Worm (Caenorhabditis elegans) whole organism, L1 larva: ENCODE results near the gene latd-1.

ENCODE experiments used
- F16B12.6 ChIP-seq: fragments of 150-350 bp; optimal IDR thresholded peaks from 2 replicates; lab custom pipeline; 2014; ENCODE audit warnings: missing biosample characterization, missing genetic modification characterization
- aha-1 ChIP-seq: fragments of 150-350 bp; optimal IDR thresholded peaks from 2 replicates; lab custom pipeline; 2014; ENCODE audit warnings: missing biosample characterization, missing genetic modification characterization
- aly-2 ChIP-seq: fragments of 150-350 bp; optimal IDR thresholded peaks from 2 replicates; lab custom pipeline; 2014; ENCODE audit warnings: missing biosample characterization, missing genetic modification characterization
- blmp-1 ChIP-seq: fragments of 150-350 bp; optimal IDR thresholded peaks from 2 replicates; lab custom pipeline; 2014; ENCODE audit warnings: missing biosample characterization, missing genetic modification characterization
- ceh-82 ChIP-seq, 3 experiments: fragments of 150-350 bp in 1 of 3; sonication (generic microtip) in 2 of 3; optimal IDR thresholded peaks; 2 replicates each; lab custom pipeline; 2014 to 2017; ENCODE audit warnings: missing biosample characterization in 3 of 3, missing genetic modification characterization in 3 of 3
- ceh-88 ChIP-seq: fragments of 200-800 bp; sonication (Bioruptor generic); IDR thresholded peaks from 2 replicates; pipeline ENCODE4 v1.3.6; 2022; ENCODE audit warnings: missing genetic modification characterization, missing compliant biosample characterization
- ces-1 ChIP-seq: fragments of 150-350 bp; optimal IDR thresholded peaks from 2 replicates; lab custom pipeline; 2014; ENCODE audit warnings: missing biosample characterization, missing genetic modification reagents, missing genetic modification characterization
- dpl-1 ChIP-seq, 3 experiments: fragments of 150-350 bp in 2 of 3; sonication (generic microtip) in 1 of 3; optimal IDR thresholded peaks; 2 replicates each; lab custom pipeline; 2014 to 2017; ENCODE audit warnings: missing biosample characterization in 3 of 3, missing genetic modification characterization in 3 of 3, missing genetic modification reagents in 3 of 3
- dsc-1 ChIP-seq: sonication (generic microtip); optimal IDR thresholded peaks from 2 replicates; lab custom pipeline; 2016; ENCODE audit warnings: mild to moderate bottlenecking, missing genetic modification characterization, missing compliant biosample characterization
- efl-3 ChIP-seq: fragments of 200-800 bp; sonication (Bioruptor generic); optimal IDR thresholded peaks from 2 replicates; lab custom pipeline; 2018; ENCODE audit warnings: mild to moderate bottlenecking, missing genetic modification characterization, missing compliant biosample characterization
- egl-27 ChIP-seq, 2 experiments: fragments of 150-350 bp in 1 of 2; sonication (generic microtip); optimal IDR thresholded peaks; 3 replicates each; lab custom pipeline; 2017 to 2018; ENCODE audit warnings: missing biosample characterization in 2 of 2, missing genetic modification characterization in 2 of 2, missing genetic modification reagents in 2 of 2
- elt-2 ChIP-seq: sonication (generic microtip); optimal IDR thresholded peaks from 2 replicates; lab custom pipeline; 2016; ENCODE audit warnings: missing genetic modification characterization, mild to moderate bottlenecking, inconsistent platforms, missing compliant biosample characterization, missing genetic modification reagents
- elt-3 ChIP-seq, 6 experiments: fragments of 150-350 bp in 1 of 6; sonication (generic microtip); optimal IDR thresholded peaks; 2 replicates each; lab custom pipeline; 2017 to 2018; ENCODE audit warnings: missing biosample characterization in 6 of 6, missing genetic modification characterization in 6 of 6, inconsistent platforms in 1 of 6
- ets-5 ChIP-seq: fragments of 200-800 bp; sonication (Bioruptor generic); IDR thresholded peaks from 2 replicates; pipeline ENCODE4 v1.3.6; 2022; ENCODE audit warnings: missing genetic modification characterization, missing compliant biosample characterization
- fkh-10 ChIP-seq: sonication (generic microtip); optimal IDR thresholded peaks from 2 replicates; lab custom pipeline; 2017; ENCODE audit warnings: missing biosample characterization, missing genetic modification reagents, missing genetic modification characterization
- grh-1 ChIP-seq: fragments of 200-800 bp; sonication (Bioruptor generic); IDR thresholded peaks from 2 replicates; pipeline ENCODE4 v1.3.6; 2022; ENCODE audit warnings: missing genetic modification reagents, missing genetic modification characterization, missing compliant biosample characterization
- hpl-2 ChIP-seq: fragments of 150-350 bp; optimal IDR thresholded peaks from 2 replicates; lab custom pipeline; 2014; ENCODE audit warnings: missing biosample characterization, missing genetic modification reagents, missing genetic modification characterization
- irx-1 ChIP-seq: sonication (generic microtip); optimal IDR thresholded peaks from 2 replicates; lab custom pipeline; 2016; ENCODE audit warnings: missing genetic modification characterization, missing compliant biosample characterization
- jun-1 ChIP-seq: fragments of 150-350 bp; optimal IDR thresholded peaks from 2 replicates; lab custom pipeline; 2014; ENCODE audit warnings: missing biosample characterization, missing genetic modification reagents, missing genetic modification characterization
- lin-14 ChIP-seq: fragments of 200-800 bp; sonication (Bioruptor generic); optimal IDR thresholded peaks from 2 replicates; lab custom pipeline; 2018; ENCODE audit warnings: mild to moderate bottlenecking, missing genetic modification characterization, moderate library complexity, missing compliant biosample characterization
- lin-35 ChIP-seq, 2 experiments: fragments of 150-350 bp; optimal IDR thresholded peaks; 2 replicates each; lab custom pipeline; 2014; ENCODE audit warnings: missing biosample characterization in 2 of 2, missing genetic modification characterization in 2 of 2, missing genetic modification reagents in 2 of 2
- lin-39 ChIP-seq: fragments of 150-350 bp; optimal IDR thresholded peaks from 2 replicates; lab custom pipeline; 2014; ENCODE audit warnings: missing biosample characterization, missing genetic modification reagents, missing genetic modification characterization
- lsy-2 ChIP-seq, 2 experiments: fragments of 150-350 bp; optimal IDR thresholded peaks; 2 replicates each; lab custom pipeline; 2014; ENCODE audit warnings: missing biosample characterization in 2 of 2, missing genetic modification characterization in 2 of 2
- mab-9 ChIP-seq: fragments of 200-800 bp; sonication (Bioruptor generic); IDR thresholded peaks from 2 replicates; pipeline ENCODE4 v1.3.6; 2022; ENCODE audit warnings: missing genetic modification reagents, missing genetic modification characterization, missing compliant biosample characterization
- mdl-1 ChIP-seq, 2 experiments: fragments of 150-350 bp; optimal IDR thresholded peaks; 2 replicates each; lab custom pipeline; 2014 to 2017; ENCODE audit warnings: missing biosample characterization in 2 of 2, missing genetic modification characterization in 2 of 2, inconsistent platforms in 1 of 2
- nhr-11 ChIP-seq: fragments of 150-350 bp; optimal IDR thresholded peaks from 2 replicates; lab custom pipeline; 2014; ENCODE audit warnings: missing biosample characterization, missing genetic modification characterization
- nhr-20 ChIP-seq: sonication (generic microtip); optimal IDR thresholded peaks from 2 replicates; lab custom pipeline; 2016; ENCODE audit warnings: mild to moderate bottlenecking, missing genetic modification characterization, missing compliant biosample characterization
- nhr-237 ChIP-seq: fragments of 150-350 bp; optimal IDR thresholded peaks from 2 replicates; lab custom pipeline; 2014; ENCODE audit warnings: missing biosample characterization, missing genetic modification characterization
- nhr-77 ChIP-seq: fragments of 150-350 bp; optimal IDR thresholded peaks from 2 replicates; lab custom pipeline; 2014; ENCODE audit warnings: missing biosample characterization, missing genetic modification characterization
- nhr-85 ChIP-seq: sonication (generic microtip); peaks from one replicate; lab custom pipeline; 2016; ENCODE audit warnings: missing genetic modification characterization, inconsistent platforms, missing compliant biosample characterization
- pax-3 ChIP-seq: fragments of 200-800 bp; sonication (Bioruptor generic); optimal IDR thresholded peaks from 2 replicates; lab custom pipeline; 2018; ENCODE audit warnings: mild to moderate bottlenecking, missing genetic modification characterization, moderate library complexity, missing compliant biosample characterization
- rnt-1 ChIP-seq: sonication (generic microtip); optimal IDR thresholded peaks from 2 replicates; lab custom pipeline; 2016; ENCODE audit warnings: mild to moderate bottlenecking, missing genetic modification characterization, moderate library complexity, missing compliant biosample characterization
- sox-4 ChIP-seq: sonication (generic microtip); optimal IDR thresholded peaks from 2 replicates; lab custom pipeline; 2016; ENCODE audit warnings: missing genetic modification characterization, missing compliant biosample characterization
- tlp-1 ChIP-seq: fragments of 150-350 bp; optimal IDR thresholded peaks from 2 replicates; lab custom pipeline; 2014; ENCODE audit warnings: missing biosample characterization, missing genetic modification characterization
- unc-62 ChIP-seq: fragments of 150-350 bp; optimal IDR thresholded peaks from 2 replicates; lab custom pipeline; 2014; ENCODE audit warnings: missing biosample characterization, missing genetic modification reagents, missing genetic modification characterization
- unc-98 ChIP-seq: fragments of 200-800 bp; sonication (Bioruptor generic); IDR thresholded peaks from 2 replicates; pipeline ENCODE4 v1.3.6; 2022; ENCODE audit warnings: missing genetic modification characterization, missing compliant biosample characterization
- vab-15 ChIP-seq: sonication (generic microtip); optimal IDR thresholded peaks from 2 replicates; lab custom pipeline; 2017; ENCODE audit warnings: missing genotype, mild to moderate bottlenecking, missing genetic modification characterization, missing compliant biosample characterization
- zag-1 ChIP-seq: fragments of 150-350 bp; optimal IDR thresholded peaks from 2 replicates; lab custom pipeline; 2014; ENCODE audit warnings: missing biosample characterization, missing genetic modification characterization
- zip-4 ChIP-seq: fragments of 200-800 bp; sonication (Bioruptor generic); optimal IDR thresholded peaks from 2 replicates; lab custom pipeline; 2018; ENCODE audit warnings: mild to moderate bottlenecking, missing genetic modification characterization, moderate library complexity, missing compliant biosample characterization
- ztf-11 ChIP-seq, 2 experiments: sonication (generic microtip); optimal IDR thresholded peaks; 2 replicates each; lab custom pipeline; 2016 to 2017; ENCODE audit warnings: missing genetic modification characterization in 2 of 2, missing biosample characterization in 1 of 2, missing compliant biosample characterization in 1 of 2

The latd-1 gene

ce11 chrX:7883994-7884393 lies 13.6 kb downstream of the latd-1 start, which contains the start of gene pcyt-2.2:
Gene pcyt-2.2 (plus strand): TSS chrX:7884294.
- TF ChIP-seq unc-62 (GFP tag; lab: Kevin White, UChicago) (no peak), lin-14 (GFP tag; lab: Kevin White, UChicago) (peak; percentile 24)

- TF ChIP-seq nhr-85 (tag; lab: Kevin White, UChicago) (no peak), nhr-11 (no peak), elt-2 (no peak), unc-98 (no peak)
- TF ChIP-seq, all 84 proteins: peak for 0
Measured at ce11 chrX:7881307-7881706, 16.3 kb downstream of the latd-1 start.

DNA sequence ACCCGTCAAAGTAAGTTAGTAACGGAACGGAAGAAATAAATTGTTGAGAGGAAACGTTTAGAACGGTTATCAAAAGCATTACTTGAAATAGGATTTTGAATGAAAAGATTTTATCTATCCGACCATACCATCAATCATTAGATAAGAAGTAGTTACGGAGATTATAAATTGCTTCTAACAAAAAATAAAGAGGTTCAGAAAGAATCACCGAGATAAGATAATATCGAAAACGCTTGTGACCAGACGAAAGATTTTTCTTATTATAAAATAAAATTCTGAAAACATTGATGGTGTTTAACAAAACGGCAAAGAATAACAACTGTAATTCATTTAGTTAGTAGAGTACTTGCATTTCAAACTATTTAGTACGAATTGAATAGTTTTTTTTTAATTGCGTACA lies 16.7 kb downstream of the latd-1 start, which contains the start of gene C39D10.8:
TSS of gene C39D10.8 (minus strand) at position 101 of the 400 bp plus-strand sequence.
- TF ChIP-seq elt-3 (tag; optimal IDR thresholded peaks at IDR 0.05; lab: Kevin White, UChicago) (peak in 1 of 6 experiments; percentile 2), blmp-1 (peak; percentile 17), hpl-2 (GFP tag; lab: Kevin White, UChicago) (no peak), lin-14 (GFP tag; lab: Kevin White, UChicago) (peak; percentile 21)

ce11 chrX:7875854-7876253 lies 21.7 kb downstream of the latd-1 start, which contains the start of gene cca-1:
Gene cca-1 (minus strand): TSS chrX:7875954.
- TF ChIP-seq ceh-82 (tag; optimal IDR thresholded peaks at IDR 0.05; lab: Kevin White, UChicago) (no peak), vab-15 (tag; lab: Kevin White, UChicago) (no peak), dsc-1 (no peak), F16B12.6 (tag; lab: Kevin White, UChicago) (no peak), mdl-1 (tag; optimal IDR thresholded peaks at IDR 0.05; lab: Kevin White, UChicago) (no peak)

ce11 chrX:7873350-7873749 lies 24.2 kb downstream of the latd-1 start:
- no peak for TF ChIP-seq fkh-10 (GFP tag; lab: Kevin White, UChicago)
- TF ChIP-seq sox-4 (tag; lab: Kevin White, UChicago) = no peak
- no peak for TF ChIP-seq nhr-20 (tag; lab: Kevin White, UChicago)
- no peak for TF ChIP-seq aha-1 (tag; lab: Kevin White, UChicago)
- TF ChIP-seq vab-15 (tag; lab: Kevin White, UChicago) = no peak
- TF ChIP-seq pax-3 (tag; lab: Kevin White, UChicago) = no peak
- no peak for TF ChIP-seq zag-1 (tag; lab: Kevin White, UChicago)
- no peak for TF ChIP-seq irx-1
- no peak for TF ChIP-seq nhr-11
- TF ChIP-seq jun-1 (tag; lab: Kevin White, UChicago) = no peak
- no peak for TF ChIP-seq zip-4 (GFP tag; lab: Kevin White, UChicago)
- no peak for TF ChIP-seq ceh-88
- TF ChIP-seq tlp-1 (tag; lab: Kevin White, UChicago) = no peak
- TF ChIP-seq rnt-1 = no peak
- TF ChIP-seq unc-62 (GFP tag; lab: Kevin White, UChicago) = no peak
- TF ChIP-seq dpl-1 (GFP tag; optimal IDR thresholded peaks at IDR 0.05; lab: Kevin White, UChicago) = no peak
- no peak for TF ChIP-seq nhr-85 (tag; lab: Kevin White, UChicago)

ce11 chrX:7867307-7867706 lies 30.3 kb downstream of the latd-1 start:
- TF ChIP-seq ces-1 (no peak), dsc-1 (no peak), lin-14 (GFP tag; lab: Kevin White, UChicago) (no peak), mab-9 (GFP tag; lab: Robert Waterston, UW) (no peak), aly-2 (no peak), lsy-2 (tag; optimal IDR thresholded peaks at IDR 0.05; lab: Kevin White, UChicago) (no peak), lin-39 (tag; lab: Kevin White, UChicago) (no peak), nhr-237 (tag; lab: Kevin White, UChicago) (no peak), grh-1 (no peak), nhr-77 (tag; lab: Kevin White, UChicago) (no peak), egl-27 (tag; optimal IDR thresholded peaks at IDR 0.05; lab: Kevin White, UChicago) (no peak), nhr-85 (tag; lab: Kevin White, UChicago) (no peak), ets-5 (no peak), zag-1 (tag; lab: Kevin White, UChicago) (no peak), ztf-11 (tag; optimal IDR thresholded peaks at IDR 0.05; lab: Kevin White, UChicago) (no peak), lin-35 (GFP tag; optimal IDR thresholded peaks at IDR 0.05; lab: Kevin White, UChicago) (no peak), efl-3 (GFP tag; lab: Kevin White, UChicago) (no peak), unc-62 (GFP tag; lab: Kevin White, UChicago) (no peak), jun-1 (tag; lab: Kevin White, UChicago) (no peak)
